Fruit fly (Drosophila melanogaster): ENCODE results near the gene Pfdn2.

Gene Pfdn2

dm6 chr3L:11074043-11074853 is at the start of gene Pfdn2, which contains the start of gene Noc1:
TSS of gene Pfdn2 (minus strand) at chr3L:11074388.
TSS of gene Noc1 (plus strand) at chr3L:11074769.
- TF ChIP-seq Jra (GFP tag; optimal IDR thresholded peaks at IDR 0.05) (no peak), Abd-B (GFP tag; optimal IDR thresholded peaks at IDR 0.05) (no peak), brk (GFP tag; optimal IDR thresholded peaks at IDR 0.05) (no peak), woc (GFP tag; optimal IDR thresholded peaks at IDR 0.05) (no peak), lola (GFP tag; optimal IDR thresholded peaks at IDR 0.05) (no peak), dmrt93B (GFP tag; optimal IDR thresholded peaks at IDR 0.05) (no peak), Dfd (GFP tag; optimal IDR thresholded peaks at IDR 0.05) (no peak), GATAd (GFP tag; optimal IDR thresholded peaks at IDR 0.05) (no peak), OdsH (GFP tag; optimal IDR thresholded peaks at IDR 0.05) (no peak), CG9705 (GFP tag; optimal IDR thresholded peaks at IDR 0.05) (no peak), dsf (GFP tag; optimal IDR thresholded peaks at IDR 0.05; ENCODE audit: borderline replicate concordance) (peak; percentile 51), CG32264 (GFP tag; optimal IDR thresholded peaks at IDR 0.05) (no peak), Mio (GFP tag; optimal IDR thresholded peaks at IDR 0.05) (no peak), CrebA (GFP tag; optimal IDR thresholded peaks at IDR 0.05; ENCODE audit: borderline replicate concordance) (no peak), Hr83 (GFP tag; optimal IDR thresholded peaks at IDR 0.05; ENCODE audit: poor library complexity, severe bottlenecking) (no peak), Hnf4 (GFP tag; optimal IDR thresholded peaks at IDR 0.05) (no peak), usp (GFP tag; optimal IDR thresholded peaks at IDR 0.05) (no peak), Dif (GFP tag; optimal IDR thresholded peaks at IDR 0.05; ENCODE audit: partially characterized antibody) (no peak), Sp1 (GFP tag; optimal IDR thresholded peaks at IDR 0.05) (no peak), Vsx2 (GFP tag; optimal IDR thresholded peaks at IDR 0.05; ENCODE audit: partially characterized antibody) (no peak), Hr78 (GFP tag; optimal IDR thresholded peaks at IDR 0.05) (no peak), sv (GFP tag; optimal IDR thresholded peaks at IDR 0.05) (peak; percentile 24), sage (GFP tag; optimal IDR thresholded peaks at IDR 0.05) (no peak), jim (GFP tag; optimal IDR thresholded peaks at IDR 0.05) (no peak), foxo (GFP tag; optimal IDR thresholded peaks at IDR 0.05) (no peak), psq (GFP tag; optimal IDR thresholded peaks at IDR 0.05) (peak; percentile 54), HLH106 (tag; optimal IDR thresholded peaks at IDR 0.05) (no peak), N (GFP tag; optimal IDR thresholded peaks at IDR 0.05) (no peak), Myc (optimal IDR thresholded peaks at IDR 0.05) (peak; percentile 55), br (GFP tag; optimal IDR thresholded peaks at IDR 0.05) (no peak), tai (GFP tag; optimal IDR thresholded peaks at IDR 0.05) (no peak), pan (optimal IDR thresholded peaks at IDR 0.05) (no peak), fru (GFP tag; optimal IDR thresholded peaks at IDR 0.05) (no peak), Rel (GFP tag; optimal IDR thresholded peaks at IDR 0.05) (no peak), Rel (tag; optimal IDR thresholded peaks at IDR 0.05) (no peak)

dm6 chr3L:11123598-11124284 is 49.6 kb upstream of the Pfdn2 start:
- no peak for TF ChIP-seq sage (GFP tag; optimal IDR thresholded peaks at IDR 0.05)
- TF ChIP-seq dsf (GFP tag; optimal IDR thresholded peaks at IDR 0.05; ENCODE audit: borderline replicate concordance): no peak
- TF ChIP-seq Hr78 (GFP tag; optimal IDR thresholded peaks at IDR 0.05): no peak
- TF ChIP-seq Myc (optimal IDR thresholded peaks at IDR 0.05): peak; percentile 43
- TF ChIP-seq pan (optimal IDR thresholded peaks at IDR 0.05): no peak
- peak; percentile 45 for TF ChIP-seq psq (GFP tag; optimal IDR thresholded peaks at IDR 0.05)
- peak in 1 of 2 experiments; percentile 48 for TF ChIP-seq dl (GFP tag; optimal IDR thresholded peaks at IDR 0.05; ENCODE audit: insufficient read depth in 1 of 2, partially characterized antibody in 2 of 2)
- no peak for TF ChIP-seq Rel (GFP tag; optimal IDR thresholded peaks at IDR 0.05)
- TF ChIP-seq Rel (tag; optimal IDR thresholded peaks at IDR 0.05): peak; percentile 3
- no peak for TF ChIP-seq h (GFP tag; optimal IDR thresholded peaks at IDR 0.05)
- TF ChIP-seq Dif (GFP tag; optimal IDR thresholded peaks at IDR 0.05; ENCODE audit: partially characterized antibody): peak; percentile 42
- TF ChIP-seq Mio (GFP tag; optimal IDR thresholded peaks at IDR 0.05): no peak
- no peak for TF ChIP-seq woc (GFP tag; optimal IDR thresholded peaks at IDR 0.05)
- no peak for TF ChIP-seq Dfd (GFP tag; optimal IDR thresholded peaks at IDR 0.05)
- TF ChIP-seq sv (GFP tag; optimal IDR thresholded peaks at IDR 0.05): no peak

Data from whole organism, wandering third instar larva.